Fruit fly (Drosophila melanogaster) S2 (cell line): ENCODE data around the gene CG14391.

Source experiments
- CG8478 ChIP-seq: fragments of >200 bp; optimal IDR thresholded peaks from 2 replicates; lab custom pipeline; 2018
- CTCF ChIP-seq, 2 experiments: fragments of >200 bp; optimal IDR thresholded peaks; 2 replicates each; lab custom pipeline; 2018

dm6 chr3R:12716251-12716650, 21.6 kb upstream of the CG14391 start:
- TF ChIP-seq CG8478 (lab: Kevin White, UChicago) (no peak), CTCF (optimal IDR thresholded peaks at IDR 0.05; lab: Kevin White, UChicago) (no peak)
